Worm (Caenorhabditis elegans): ENCODE results near the gene aco-1.

- TF ChIP-seq mep-1 (tag; optimal IDR thresholded peaks at IDR 0.05), result no peak
- no peak for TF ChIP-seq ces-1 (GFP tag; optimal IDR thresholded peaks at IDR 0.05)
- TF ChIP-seq ham-2 (GFP tag; optimal IDR thresholded peaks at IDR 0.05), result no peak
- TF ChIP-seq unc-39 (tag; optimal IDR thresholded peaks at IDR 0.05), result no peak
- no peak for TF ChIP-seq flh-1 (GFP tag; optimal IDR thresholded peaks at IDR 0.05)
- TF ChIP-seq nhr-12 (tag; optimal IDR thresholded peaks at IDR 0.05), result no peak
- TF ChIP-seq lin-13 (tag; optimal IDR thresholded peaks at IDR 0.05), result no peak
- TF ChIP-seq lsy-2 (tag; optimal IDR thresholded peaks at IDR 0.05), result no peak
- no peak for TF ChIP-seq sptf-1 (tag; optimal IDR thresholded peaks at IDR 0.05)
- no peak for TF ChIP-seq elt-3 (tag; optimal IDR thresholded peaks at IDR 0.05)
Measured at ce11 chrX:11367087-11367486, 27.4 kb downstream of the aco-1 start.
